Worm (Caenorhabditis elegans) whole organism, L1 larva: Measurements from ENCODE around the gene C33H5.1.

Experiments
- C16A3.4 ChIP-seq: fragments of 150-350 bp; optimal IDR thresholded peaks from 2 replicates; lab custom pipeline; 2014; ENCODE audit warnings: missing biosample characterization, missing genetic modification characterization
- C34B4.2 ChIP-seq: sonication (generic microtip); optimal IDR thresholded peaks from 2 replicates; lab custom pipeline; 2017; ENCODE audit warnings: mild to moderate bottlenecking, missing genetic modification characterization, missing compliant biosample characterization
- F16B12.6 ChIP-seq: fragments of 150-350 bp; optimal IDR thresholded peaks from 2 replicates; lab custom pipeline; 2014; ENCODE audit warnings: missing biosample characterization, missing genetic modification characterization
- aha-1 ChIP-seq: fragments of 150-350 bp; optimal IDR thresholded peaks from 2 replicates; lab custom pipeline; 2014; ENCODE audit warnings: missing biosample characterization, missing genetic modification characterization
- alr-1 ChIP-seq: fragments of 200-800 bp; sonication (Bioruptor generic); optimal IDR thresholded peaks from 2 replicates; lab custom pipeline; 2018; ENCODE audit warnings: borderline replicate concordance, mild to moderate bottlenecking, missing genetic modification characterization, missing compliant biosample characterization
- aly-2 ChIP-seq: fragments of 150-350 bp; optimal IDR thresholded peaks from 2 replicates; lab custom pipeline; 2014; ENCODE audit warnings: missing biosample characterization, missing genetic modification characterization
- ama-1 ChIP-seq: fragments of 150-350 bp; optimal IDR thresholded peaks from 2 replicates; lab custom pipeline; 2014
- blmp-1 ChIP-seq: fragments of 150-350 bp; optimal IDR thresholded peaks from 2 replicates; lab custom pipeline; 2014; ENCODE audit warnings: missing biosample characterization, missing genetic modification characterization
- ceh-90 ChIP-seq: sonication (generic microtip); optimal IDR thresholded peaks from 2 replicates; lab custom pipeline; 2016; ENCODE audit warnings: missing genetic modification characterization, missing compliant biosample characterization
- dsc-1 ChIP-seq: sonication (generic microtip); optimal IDR thresholded peaks from 2 replicates; lab custom pipeline; 2016; ENCODE audit warnings: mild to moderate bottlenecking, missing genetic modification characterization, missing compliant biosample characterization
- efl-1 ChIP-seq, 4 experiments: fragments of 150-350 bp; optimal IDR thresholded peaks in 3 of 4; peaks in 1 of 4; 1 replicate in 1 of 4; 2 replicates in 3 of 4; lab custom pipeline; 2014; ENCODE audit warnings: missing biosample characterization in 2 of 4, missing genetic modification characterization in 2 of 4, missing genetic modification reagents in 2 of 4
- elt-2 ChIP-seq: sonication (generic microtip); optimal IDR thresholded peaks from 2 replicates; lab custom pipeline; 2016; ENCODE audit warnings: missing genetic modification characterization, mild to moderate bottlenecking, inconsistent platforms, missing compliant biosample characterization, missing genetic modification reagents
- elt-3 ChIP-seq, 6 experiments: fragments of 150-350 bp in 1 of 6; sonication (generic microtip); optimal IDR thresholded peaks; 2 replicates each; lab custom pipeline; 2017 to 2018; ENCODE audit warnings: missing biosample characterization in 6 of 6, missing genetic modification characterization in 6 of 6, inconsistent platforms in 1 of 6
- fkh-10 ChIP-seq: sonication (generic microtip); optimal IDR thresholded peaks from 2 replicates; lab custom pipeline; 2017; ENCODE audit warnings: missing biosample characterization, missing genetic modification reagents, missing genetic modification characterization
- fkh-4 ChIP-seq: sonication (generic microtip); optimal IDR thresholded peaks from 2 replicates; lab custom pipeline; 2016; ENCODE audit warnings: missing compliant biosample characterization, missing genetic modification characterization, borderline replicate concordance
- irx-1 ChIP-seq: sonication (generic microtip); optimal IDR thresholded peaks from 2 replicates; lab custom pipeline; 2016; ENCODE audit warnings: missing genetic modification characterization, missing compliant biosample characterization
- jun-1 ChIP-seq: fragments of 150-350 bp; optimal IDR thresholded peaks from 2 replicates; lab custom pipeline; 2014; ENCODE audit warnings: missing biosample characterization, missing genetic modification reagents, missing genetic modification characterization
- lin-35 ChIP-seq, 2 experiments: fragments of 150-350 bp; optimal IDR thresholded peaks; 2 replicates each; lab custom pipeline; 2014; ENCODE audit warnings: missing biosample characterization in 2 of 2, missing genetic modification characterization in 2 of 2, missing genetic modification reagents in 2 of 2
- lin-39 ChIP-seq: fragments of 150-350 bp; optimal IDR thresholded peaks from 2 replicates; lab custom pipeline; 2014; ENCODE audit warnings: missing biosample characterization, missing genetic modification reagents, missing genetic modification characterization
- lsy-2 ChIP-seq, 2 experiments: fragments of 150-350 bp; optimal IDR thresholded peaks; 2 replicates each; lab custom pipeline; 2014; ENCODE audit warnings: missing biosample characterization in 2 of 2, missing genetic modification characterization in 2 of 2
- mab-9 ChIP-seq: fragments of 200-800 bp; sonication (Bioruptor generic); IDR thresholded peaks from 2 replicates; pipeline ENCODE4 v1.3.6; 2022; ENCODE audit warnings: missing genetic modification reagents, missing genetic modification characterization, missing compliant biosample characterization
- mdl-1 ChIP-seq, 2 experiments: fragments of 150-350 bp; optimal IDR thresholded peaks; 2 replicates each; lab custom pipeline; 2014 to 2017; ENCODE audit warnings: missing biosample characterization in 2 of 2, missing genetic modification characterization in 2 of 2, inconsistent platforms in 1 of 2
- mef-2 ChIP-seq: fragments of 150-350 bp; optimal IDR thresholded peaks from 2 replicates; lab custom pipeline; 2014; ENCODE audit warnings: missing biosample characterization, missing genetic modification characterization
- nhr-11 ChIP-seq: fragments of 150-350 bp; optimal IDR thresholded peaks from 2 replicates; lab custom pipeline; 2014; ENCODE audit warnings: missing biosample characterization, missing genetic modification characterization
- nhr-20 ChIP-seq: sonication (generic microtip); optimal IDR thresholded peaks from 2 replicates; lab custom pipeline; 2016; ENCODE audit warnings: mild to moderate bottlenecking, missing genetic modification characterization, missing compliant biosample characterization
- nhr-237 ChIP-seq: fragments of 150-350 bp; optimal IDR thresholded peaks from 2 replicates; lab custom pipeline; 2014; ENCODE audit warnings: missing biosample characterization, missing genetic modification characterization
- nhr-28 ChIP-seq: fragments of 150-350 bp; optimal IDR thresholded peaks from 2 replicates; lab custom pipeline; 2014; ENCODE audit warnings: missing biosample characterization, missing genetic modification characterization
- nhr-47 ChIP-seq: sonication (generic microtip); optimal IDR thresholded peaks from 2 replicates; lab custom pipeline; 2016; ENCODE audit warnings: mild to moderate bottlenecking, missing genetic modification characterization, moderate library complexity, missing compliant biosample characterization
- nhr-71 ChIP-seq: sonication (generic microtip); optimal IDR thresholded peaks from 2 replicates; lab custom pipeline; 2016; ENCODE audit warnings: mild to moderate bottlenecking, missing genetic modification characterization, moderate library complexity, missing compliant biosample characterization
- nhr-77 ChIP-seq: fragments of 150-350 bp; optimal IDR thresholded peaks from 2 replicates; lab custom pipeline; 2014; ENCODE audit warnings: missing biosample characterization, missing genetic modification characterization
- nhr-84 ChIP-seq: sonication (generic microtip); optimal IDR thresholded peaks from 2 replicates; lab custom pipeline; 2017; ENCODE audit warnings: missing biosample characterization, missing genetic modification characterization
- nhr-90 ChIP-seq: sonication (generic microtip); optimal IDR thresholded peaks from 2 replicates; lab custom pipeline; 2016; ENCODE audit warnings: mild to moderate bottlenecking, missing genetic modification characterization, missing compliant biosample characterization; ENCODE audit not compliant: poor library complexity
- pax-3 ChIP-seq: fragments of 200-800 bp; sonication (Bioruptor generic); optimal IDR thresholded peaks from 2 replicates; lab custom pipeline; 2018; ENCODE audit warnings: mild to moderate bottlenecking, missing genetic modification characterization, moderate library complexity, missing compliant biosample characterization
- skn-1 ChIP-seq: fragments of 150-350 bp; optimal IDR thresholded peaks from 2 replicates; lab custom pipeline; 2014; ENCODE audit warnings: missing biosample characterization, missing genetic modification characterization
- snu-23 ChIP-seq: sonication (generic microtip); optimal IDR thresholded peaks from 2 replicates; lab custom pipeline; 2016; ENCODE audit warnings: missing genetic modification characterization, missing compliant biosample characterization
- sox-4 ChIP-seq: sonication (generic microtip); optimal IDR thresholded peaks from 2 replicates; lab custom pipeline; 2016; ENCODE audit warnings: missing genetic modification characterization, missing compliant biosample characterization
- sup-37 ChIP-seq: fragments of 200-800 bp; sonication (Bioruptor generic); optimal IDR thresholded peaks from 2 replicates; lab custom pipeline; 2018; ENCODE audit warnings: mild to moderate bottlenecking, missing genetic modification characterization, missing compliant biosample characterization
- tbx-2 ChIP-seq: sonication (generic microtip); optimal IDR thresholded peaks from 2 replicates; lab custom pipeline; 2016; ENCODE audit warnings: missing genetic modification characterization, missing compliant biosample characterization
- tlp-1 ChIP-seq: fragments of 150-350 bp; optimal IDR thresholded peaks from 2 replicates; lab custom pipeline; 2014; ENCODE audit warnings: missing biosample characterization, missing genetic modification characterization
- unc-130 ChIP-seq: fragments of 150-350 bp; optimal IDR thresholded peaks from 2 replicates; lab custom pipeline; 2017; ENCODE audit warnings: missing biosample characterization, missing genetic modification characterization, inconsistent platforms
- xbp-1 ChIP-seq: sonication (generic microtip); optimal IDR thresholded peaks from 2 replicates; lab custom pipeline; 2016; ENCODE audit warnings: missing genetic modification characterization, missing compliant biosample characterization
- zip-4 ChIP-seq: fragments of 200-800 bp; sonication (Bioruptor generic); optimal IDR thresholded peaks from 2 replicates; lab custom pipeline; 2018; ENCODE audit warnings: mild to moderate bottlenecking, missing genetic modification characterization, moderate library complexity, missing compliant biosample characterization
- ztf-4 ChIP-seq: fragments of 150-350 bp; optimal IDR thresholded peaks from 2 replicates; lab custom pipeline; 2014; ENCODE audit warnings: missing biosample characterization, missing genetic modification characterization

The C33H5.1 gene

ce11 chrIV:7817852-7818251 lies 9.1 kb downstream of the C33H5.1 start, which contains the start of gene ric-3 (continued):
- TF ChIP-seq fkh-4 = no peak
- TF ChIP-seq tlp-1 = no peak
- TF ChIP-seq lin-35 (GFP tag; optimal IDR thresholded peaks at IDR 0.05; lab: Kevin White, UChicago) = peak in 1 of 2 experiments; percentile 65
- peak; percentile 78 for TF ChIP-seq snu-23
- TF ChIP-seq C16A3.4 = peak; percentile 5
- TF ChIP-seq elt-2 (tag; lab: Kevin White, UChicago) = no peak
- peak; percentile 19 for TF ChIP-seq skn-1 (tag; lab: Kevin White, UChicago)
- peak; percentile 47 for TF ChIP-seq fkh-10 (GFP tag; lab: Kevin White, UChicago)
- no peak for TF ChIP-seq mab-9 (GFP tag; lab: Robert Waterston, UW)
- TF ChIP-seq sup-37 (GFP tag; lab: Kevin White, UChicago) = no peak
- TF ChIP-seq nhr-84 (tag; lab: Kevin White, UChicago) = no peak
- peak; percentile 77 for TF ChIP-seq blmp-1 (tag; lab: Kevin White, UChicago)
- no peak for TF ChIP-seq ztf-4 (tag; lab: Kevin White, UChicago)
- TF ChIP-seq sox-4 = no peak
- TF ChIP-seq aly-2 (tag; lab: Kevin White, UChicago) = peak; percentile 57
- no peak for TF ChIP-seq alr-1
- TF ChIP-seq lin-39 = peak; percentile 17
- TF ChIP-seq jun-1 (tag; lab: Kevin White, UChicago) = peak; percentile 54
- TF ChIP-seq mdl-1 (tag; optimal IDR thresholded peaks at IDR 0.05; lab: Kevin White, UChicago) = no peak
- TF ChIP-seq nhr-11 (tag; lab: Kevin White, UChicago) = no peak
- TF ChIP-seq elt-3 (tag; optimal IDR thresholded peaks at IDR 0.05; lab: Kevin White, UChicago) = no peak
- peak; percentile 16 for TF ChIP-seq ceh-90 (tag; lab: Kevin White, UChicago)
- TF ChIP-seq unc-130 (tag; lab: Kevin White, UChicago) = no peak
- peak; percentile 43 for TF ChIP-seq xbp-1 (tag; lab: Kevin White, UChicago)
- TF ChIP-seq efl-1 (optimal IDR thresholded peaks at IDR 0.05; lab: Kevin White, UChicago) = peak; percentile 68 to 78
- TF ChIP-seq efl-1 (GFP tag; optimal IDR thresholded peaks at IDR 0.05 in 1 of 2; lab: Kevin White, UChicago) = peak; percentile 32 to 95
- peak; percentile 87 for TF ChIP-seq nhr-71 (tag; lab: Kevin White, UChicago)
- no peak for TF ChIP-seq C34B4.2 (tag; lab: Kevin White, UChicago)
- no peak for TF ChIP-seq nhr-28 (tag; lab: Kevin White, UChicago)
- no peak for TF ChIP-seq zip-4
- peak; percentile 22 for TF ChIP-seq mef-2 (tag; lab: Kevin White, UChicago)
- peak; percentile 72 for TF ChIP-seq nhr-47 (tag; lab: Kevin White, UChicago)
- peak; percentile 42 for TF ChIP-seq pax-3 (tag; lab: Kevin White, UChicago)
- TF ChIP-seq dsc-1 = peak; percentile 81
- TF ChIP-seq nhr-20 = peak; percentile 50
- TF ChIP-seq F16B12.6 (tag; lab: Kevin White, UChicago) = no peak
- no peak for TF ChIP-seq nhr-90 (tag; lab: Kevin White, UChicago)
- no peak for TF ChIP-seq ama-1
- no peak for TF ChIP-seq aha-1 (tag; lab: Kevin White, UChicago)
- TF ChIP-seq tbx-2 = peak; percentile 72

- no peak for TF ChIP-seq elt-2 (tag; lab: Kevin White, UChicago)
- TF ChIP-seq F16B12.6 (tag; lab: Kevin White, UChicago) = no peak
- no peak for TF ChIP-seq nhr-237
- TF ChIP-seq lsy-2 (tag; optimal IDR thresholded peaks at IDR 0.05; lab: Kevin White, UChicago) = no peak
- no peak for TF ChIP-seq nhr-77 (tag; lab: Kevin White, UChicago)
- TF ChIP-seq irx-1 (tag; lab: Kevin White, UChicago) = no peak
Measured at ce11 chrIV:7822524-7822923, 13.8 kb downstream of the C33H5.1 start, which contains the start of gene T14A8.2. T14A8.2 (minus strand) TSS chrIV:7822624.
